Fruit fly (Drosophila melanogaster) whole organism, embryonic: ENCODE measurements around the gene CG2256.

ENCODE experiments used
- Ada2b ChIP-seq: fragments of 200-800 bp; sonication (Bioruptor generic); IDR thresholded peaks from 2 replicates; pipeline ENCODE4 v1.3.6; 2022; ENCODE audit warnings: missing biosample characterization, missing genetic modification characterization
- Aef1 ChIP-seq: fragments of 200-800 bp; sonication (Bioruptor generic); IDR thresholded peaks from 3 replicates; pipeline ENCODE4 v1.3.6; 2022; ENCODE audit warnings: missing biosample characterization, missing genetic modification characterization
- Bgb ChIP-seq: fragments of 200-800 bp; sonication (Bioruptor generic); IDR thresholded peaks from 2 replicates; pipeline ENCODE4 v1.3.6; 2022; ENCODE audit warnings: missing biosample characterization, missing genetic modification characterization; ENCODE audit not compliant: partially characterized antibody
- CG10209 ChIP-seq: fragments of 200-800 bp; sonication (Bioruptor generic); optimal IDR thresholded peaks from 3 replicates; lab custom pipeline; 2017; ENCODE audit warnings: missing biosample characterization, mild to moderate bottlenecking, missing genetic modification characterization, missing genetic modification reagents
- CG10267 ChIP-seq: fragments of 200-800 bp; sonication (Bioruptor generic); optimal IDR thresholded peaks from 2 replicates; lab custom pipeline; 2018; ENCODE audit warnings: missing biosample characterization, mild to moderate bottlenecking, missing genetic modification characterization, moderate library complexity
- CG10543 ChIP-seq: fragments of 200-800 bp; sonication (Bioruptor generic); optimal IDR thresholded peaks from 3 replicates; lab custom pipeline; 2017; ENCODE audit warnings: missing biosample characterization, mild to moderate bottlenecking, missing genetic modification characterization, moderate library complexity
- CG11398 ChIP-seq: fragments of 200-800 bp; sonication (Bioruptor generic); optimal IDR thresholded peaks from 2 replicates; lab custom pipeline; 2016; ENCODE audit warnings: missing biosample characterization, missing genetic modification characterization
- CG11560 ChIP-seq: fragments of 200-800 bp; sonication (Bioruptor generic); IDR thresholded peaks from 3 replicates; pipeline ENCODE4 v1.3.6; 2022; ENCODE audit warnings: missing biosample characterization, missing genetic modification characterization
- CG13287 ChIP-seq: fragments of 200-800 bp; sonication (Bioruptor generic); IDR thresholded peaks from 2 replicates; pipeline ENCODE4 v1.3.6; 2022; ENCODE audit warnings: missing biosample characterization, missing genetic modification characterization; ENCODE audit not compliant: partially characterized antibody
- CG14710 ChIP-seq: fragments of 200-800 bp; sonication (Bioruptor generic); optimal IDR thresholded peaks from 3 replicates; lab custom pipeline; 2019; ENCODE audit warnings: missing biosample characterization, mild to moderate bottlenecking, missing genetic modification characterization, moderate library complexity
- CG14860 ChIP-seq: fragments of 200-800 bp; sonication (Bioruptor generic); IDR thresholded peaks from 3 replicates; pipeline ENCODE4 v1.3.6; 2022; ENCODE audit warnings: missing biosample characterization, missing genetic modification characterization; ENCODE audit not compliant: partially characterized antibody
- CG1603 ChIP-seq: fragments of 200-800 bp; sonication (Bioruptor generic); optimal IDR thresholded peaks from 2 replicates; lab custom pipeline; 2019; ENCODE audit warnings: missing biosample characterization, mild to moderate bottlenecking, missing genetic modification characterization, moderate library complexity
- CG17385 ChIP-seq: fragments of 200-800 bp; sonication (Bioruptor generic); optimal IDR thresholded peaks from 3 replicates; lab custom pipeline; 2018; ENCODE audit warnings: missing biosample characterization, mild to moderate bottlenecking, missing genetic modification characterization
- CG2116 ChIP-seq: fragments of 200-800 bp; sonication (Bioruptor generic); optimal IDR thresholded peaks from 3 replicates; lab custom pipeline; 2018; ENCODE audit warnings: missing biosample characterization, mild to moderate bottlenecking, missing genetic modification characterization
- CG34224 ChIP-seq: fragments of 200-800 bp; sonication (Bioruptor generic); IDR thresholded peaks from 3 replicates; pipeline ENCODE4 v1.3.6; 2022; ENCODE audit warnings: missing biosample characterization, missing genetic modification characterization; ENCODE audit not compliant: partially characterized antibody
- CG34422 ChIP-seq: fragments of 200-800 bp; sonication (Bioruptor generic); IDR thresholded peaks from 3 replicates; pipeline ENCODE4 v1.3.6; 2022; ENCODE audit warnings: missing biosample characterization, missing genetic modification characterization
- CG42726 ChIP-seq: fragments of 200-800 bp; sonication (Bioruptor generic); IDR thresholded peaks from 2 replicates; pipeline ENCODE4 v1.3.6; 2022; ENCODE audit warnings: missing biosample characterization, missing genetic modification characterization; ENCODE audit not compliant: partially characterized antibody
- CG9437 ChIP-seq: fragments of 200-800 bp; sonication (Bioruptor generic); optimal IDR thresholded peaks from 2 replicates; lab custom pipeline; 2018; ENCODE audit warnings: missing biosample characterization, mild to moderate bottlenecking, missing genetic modification characterization
- CG9797 ChIP-seq: fragments of 200-800 bp; sonication (Bioruptor generic); optimal IDR thresholded peaks from 3 replicates; lab custom pipeline; 2018; ENCODE audit warnings: missing biosample characterization, mild to moderate bottlenecking, missing genetic modification characterization
- Dll ChIP-seq: fragments of 200-800 bp; sonication (Bioruptor generic); IDR thresholded peaks from 4 replicates; pipeline ENCODE4 v1.3.6; 2022; ENCODE audit warnings: missing biosample characterization, missing genetic modification characterization; ENCODE audit not compliant: partially characterized antibody
- Ets97D ChIP-seq: fragments of 200-800 bp; sonication (Bioruptor generic); optimal IDR thresholded peaks from 3 replicates; lab custom pipeline; 2016; ENCODE audit warnings: missing biosample characterization, missing genetic modification characterization
- Hand ChIP-seq: fragments of 200-800 bp; sonication (Bioruptor generic); optimal IDR thresholded peaks from 2 replicates; lab custom pipeline; 2017; ENCODE audit warnings: mild to moderate bottlenecking, missing biosample characterization, missing genetic modification reagents, missing genetic modification characterization
- Myb ChIP-seq: fragments of 200-800 bp; sonication (Bioruptor generic); optimal IDR thresholded peaks from 2 replicates; lab custom pipeline; 2016; ENCODE audit warnings: missing biosample characterization, missing genetic modification characterization
- Neu2 ChIP-seq: fragments of 200-800 bp; sonication (Bioruptor generic); optimal IDR thresholded peaks from 3 replicates; lab custom pipeline; 2016; ENCODE audit warnings: missing biosample characterization, missing genetic modification characterization, borderline replicate concordance
- Nf-YC ChIP-seq: fragments of 200-800 bp; optimal IDR thresholded peaks from 3 replicates; lab custom pipeline; 2019; ENCODE audit warnings: missing biosample characterization, mild to moderate bottlenecking, missing genetic modification characterization, moderate library complexity
- Sin3A ChIP-seq: fragments of >200 bp; optimal IDR thresholded peaks from 2 replicates; lab custom pipeline; 2018
- abd-A ChIP-seq: fragments of 200-800 bp; sonication (Bioruptor generic); optimal IDR thresholded peaks from 3 replicates; lab custom pipeline; 2019; ENCODE audit warnings: missing biosample characterization, mild to moderate bottlenecking, missing genetic modification characterization, moderate library complexity
- amos ChIP-seq: fragments of 200-800 bp; sonication (Bioruptor generic); IDR thresholded peaks from 2 replicates; pipeline ENCODE4 v1.3.6; 2022; ENCODE audit warnings: missing biosample characterization, missing genetic modification characterization; ENCODE audit not compliant: partially characterized antibody
- ato ChIP-seq: fragments of 200-800 bp; sonication (Bioruptor generic); IDR thresholded peaks from 2 replicates; pipeline ENCODE4 v1.3.6; 2022; ENCODE audit warnings: missing biosample characterization, missing genetic modification characterization; ENCODE audit not compliant: partially characterized antibody
- chinmo ChIP-seq: fragments of 200-800 bp; sonication (Bioruptor generic); IDR thresholded peaks from 4 replicates; pipeline ENCODE4 v1.3.6; 2022; ENCODE audit warnings: missing biosample characterization, missing genetic modification characterization; ENCODE audit not compliant: partially characterized antibody
- ci ChIP-seq: fragments of 200-800 bp; sonication (Bioruptor generic); IDR thresholded peaks from 3 replicates; pipeline ENCODE4 v1.3.6; 2022; ENCODE audit warnings: missing biosample characterization, missing genetic modification characterization
- crp ChIP-seq, 2 experiments: fragments of 200-800 bp; sonication (Bioruptor generic); optimal IDR thresholded peaks; 2 replicates in 1 of 2; 3 replicates in 1 of 2; lab custom pipeline; 2017; ENCODE audit warnings: missing biosample characterization in 2 of 2, missing genetic modification characterization in 2 of 2, mild to moderate bottlenecking in 1 of 2, moderate library complexity in 1 of 2
- ewg ChIP-seq: fragments of 200-800 bp; sonication (Bioruptor generic); optimal IDR thresholded peaks from 3 replicates; lab custom pipeline; 2017; ENCODE audit warnings: mild to moderate bottlenecking, missing biosample characterization, missing genetic modification reagents, missing genetic modification characterization
- gem ChIP-seq: fragments of 200-800 bp; sonication (Bioruptor generic); optimal IDR thresholded peaks from 2 replicates; lab custom pipeline; 2019; ENCODE audit warnings: missing biosample characterization, mild to moderate bottlenecking, missing genetic modification characterization, moderate library complexity
- h ChIP-seq: fragments of >200 bp; optimal IDR thresholded peaks from 2 replicates; lab custom pipeline; 2017
- hbn ChIP-seq: fragments of 200-800 bp; sonication (Bioruptor generic); IDR thresholded peaks from 2 replicates; pipeline ENCODE4 v1.3.6; 2022; ENCODE audit warnings: missing biosample characterization, missing genetic modification characterization; ENCODE audit not compliant: partially characterized antibody
- inv ChIP-seq: fragments of 200-800 bp; sonication (Bioruptor generic); IDR thresholded peaks from 2 replicates; pipeline ENCODE4 v1.3.6; 2022; ENCODE audit warnings: missing biosample characterization, missing genetic modification characterization; ENCODE audit not compliant: partially characterized antibody
- kay ChIP-seq: fragments of 200-800 bp; sonication (Bioruptor generic); optimal IDR thresholded peaks from 2 replicates; lab custom pipeline; 2016; ENCODE audit warnings: missing biosample characterization, missing genetic modification characterization
- knrl ChIP-seq: fragments of 200-800 bp; sonication (Bioruptor generic); IDR thresholded peaks from 3 replicates; pipeline ENCODE4 v1.3.6; 2022; ENCODE audit warnings: missing biosample characterization, missing genetic modification characterization; ENCODE audit not compliant: partially characterized antibody
- lola ChIP-seq, 3 experiments: fragments of >200 bp in 2 of 3; fragments of 200-800 bp in 1 of 3; sonication (Bioruptor generic) in 1 of 3; optimal IDR thresholded peaks; 2 replicates each; lab custom pipeline; 2017 to 2019; ENCODE audit warnings: missing biosample characterization in 3 of 3, missing genetic modification characterization in 3 of 3, mild to moderate bottlenecking in 1 of 3, moderate library complexity in 1 of 3
- nmo ChIP-seq: fragments of 200-800 bp; sonication (Bioruptor generic); optimal IDR thresholded peaks from 2 replicates; lab custom pipeline; 2018; ENCODE audit warnings: missing biosample characterization, mild to moderate bottlenecking, missing genetic modification characterization, moderate library complexity
- phol ChIP-seq: fragments of 200-800 bp; sonication (Bioruptor generic); optimal IDR thresholded peaks from 3 replicates; lab custom pipeline; 2018; ENCODE audit warnings: missing biosample characterization, mild to moderate bottlenecking, missing genetic modification characterization, moderate library complexity
- sens ChIP-seq: fragments of 200-800 bp; sonication (Bioruptor generic); peaks from one replicate; lab custom pipeline; 2016; ENCODE audit warnings: missing biosample characterization, missing genetic modification characterization
- sna ChIP-seq: fragments of 200-800 bp; sonication (Bioruptor generic); IDR thresholded peaks from 2 replicates; pipeline ENCODE4 v1.3.6; 2022; ENCODE audit warnings: missing biosample characterization, missing genetic modification characterization; ENCODE audit not compliant: partially characterized antibody
- ssp ChIP-seq: fragments of 200-800 bp; sonication (Bioruptor generic); IDR thresholded peaks from 2 replicates; pipeline ENCODE4 v1.3.6; 2022; ENCODE audit warnings: missing biosample characterization, missing genetic modification characterization
- vnd ChIP-seq: fragments of 200-800 bp; sonication (Bioruptor generic); IDR thresholded peaks from 3 replicates; pipeline ENCODE4 v1.3.6; 2022; ENCODE audit warnings: missing biosample characterization, missing genetic modification characterization; ENCODE audit not compliant: partially characterized antibody

Gene CG2256

DNA sequence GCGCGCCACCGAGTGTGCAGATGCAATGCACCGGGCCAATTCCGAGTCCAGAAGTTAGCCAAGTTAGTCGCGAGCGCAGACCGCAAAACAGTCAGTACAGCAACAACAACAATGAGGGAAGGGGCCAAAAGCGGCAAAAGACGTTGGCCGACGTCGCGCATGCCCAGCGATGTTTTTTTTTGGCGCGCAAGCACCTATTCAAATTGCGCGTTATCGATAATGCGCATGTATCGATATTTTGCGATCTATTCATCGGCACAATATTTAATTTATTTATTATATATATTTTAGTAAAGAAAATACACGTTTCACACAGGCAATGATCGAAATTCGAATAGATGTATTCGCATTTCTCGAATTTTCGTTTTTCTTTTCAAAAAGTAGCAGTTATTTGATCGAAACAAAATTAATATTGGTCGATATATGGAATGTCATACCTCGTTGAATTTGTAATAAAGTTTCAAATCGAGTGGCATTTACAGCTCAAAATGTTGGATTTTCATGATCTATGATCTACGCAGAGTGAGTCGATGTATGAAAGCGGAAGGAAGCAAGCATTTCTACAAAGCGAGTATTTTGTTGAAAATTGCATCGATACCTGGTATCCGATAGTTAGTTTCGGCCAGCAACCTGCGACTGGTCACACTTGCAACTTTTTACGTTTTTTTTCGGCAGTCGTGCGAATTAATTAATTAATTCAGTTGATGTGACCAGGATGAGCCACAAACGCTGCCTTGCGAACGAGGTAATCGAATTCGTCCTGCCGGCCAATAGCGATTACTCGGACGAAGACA lies 42.4 kb upstream of the CG2256 start, which contains the start of gene CG2116 (continued):
- TF ChIP-seq sna (GFP tag; lab: Robert Waterston, UW): 0 out of 2 replicates have a peak, but pooled peaks have one; percentile 30
- no peak for TF ChIP-seq abd-A (tag; lab: Kevin White, UChicago)
- peak in 1 of 2 experiments; percentile 25 for TF ChIP-seq crp (GFP tag; optimal IDR thresholded peaks at IDR 0.05; lab: Kevin White, UChicago)
- TF ChIP-seq CG14710 (tag; lab: Kevin White, UChicago): peak; percentile 61
- TF ChIP-seq h: no peak
- peak; percentile 9 for TF ChIP-seq CG10543 (GFP tag; lab: Kevin White, UChicago)
- no peak for TF ChIP-seq kay
- TF ChIP-seq ssp (GFP tag; lab: Robert Waterston, UW): peak; percentile 57; the same call in 1 of the 2 replicates
- no peak for TF ChIP-seq CG11398 (GFP tag; lab: Kevin White, UChicago)
- peak; percentile 78 for TF ChIP-seq CG9797 (GFP tag; lab: Kevin White, UChicago)
- TF ChIP-seq CG42726 (GFP tag; lab: Robert Waterston, UW): 0 out of 2 replicates have a peak, but pooled peaks have one; percentile 40
- TF ChIP-seq ewg (GFP tag; lab: Kevin White, UChicago): peak; percentile 76
- peak; percentile 79 for TF ChIP-seq Dll (GFP tag; lab: Robert Waterston, UW)
- TF ChIP-seq CG13287 (GFP tag; lab: Robert Waterston, UW): peak; percentile 72
- TF ChIP-seq CG34422: 0 out of 3 replicates have a peak, but pooled peaks have one; percentile 16
- peak; percentile 46 for TF ChIP-seq Ets97D
- TF ChIP-seq CG17385 (GFP tag; lab: Kevin White, UChicago): no peak
- TF ChIP-seq inv (GFP tag; lab: Robert Waterston, UW): peak; percentile 59; the same call in 1 of the 2 replicates
- TF ChIP-seq Ada2b: no peak
- no peak for TF ChIP-seq Hand (GFP tag; lab: Kevin White, UChicago)
- TF ChIP-seq Nf-YC (tag; lab: Kevin White, UChicago): peak; percentile 20
- TF ChIP-seq CG10209 (GFP tag; lab: Kevin White, UChicago): no peak
- 0 out of 3 replicates have a peak, but pooled peaks have one; percentile 25 for TF ChIP-seq ci (GFP tag; lab: Robert Waterston, UW)
- TF ChIP-seq Bgb (GFP tag; lab: Robert Waterston, UW): peak; percentile 81
- no peak for TF ChIP-seq Neu2 (GFP tag; lab: Kevin White, UChicago)
- peak; percentile 93 for TF ChIP-seq CG2116
- TF ChIP-seq knrl (GFP tag; lab: Robert Waterston, UW): peak; percentile 79
- TF ChIP-seq Sin3A (lab: Kevin White, UChicago): peak; percentile 56
- TF ChIP-seq CG34224 (GFP tag; lab: Robert Waterston, UW): peak; percentile 53; the same call in 2 of the 3 replicates
- TF ChIP-seq CG11560 (tag; lab: Robert Waterston, UW): 0 out of 3 replicates have a peak, but pooled peaks have one; percentile 33
- peak; percentile 47 for TF ChIP-seq Myb (GFP tag; lab: Kevin White, UChicago)
- peak; percentile 37 for TF ChIP-seq CG9437 (GFP tag; lab: Kevin White, UChicago)
- no peak for TF ChIP-seq Aef1 (GFP tag; lab: Robert Waterston, UW)
- peak; percentile 73 for TF ChIP-seq amos (GFP tag; lab: Robert Waterston, UW)
- peak; percentile 59; the same call in 1 of the 2 replicates for TF ChIP-seq hbn
- TF ChIP-seq lola (GFP tag; optimal IDR thresholded peaks at IDR 0.05; lab: Kevin White, UChicago): peak in 1 of 3 experiments; percentile 6
- peak; percentile 30 for TF ChIP-seq phol (tag; lab: Kevin White, UChicago)
- TF ChIP-seq gem: no peak
- peak; percentile 53 for TF ChIP-seq sens (GFP tag; lab: Kevin White, UChicago)
- TF ChIP-seq vnd (GFP tag; lab: Robert Waterston, UW): peak; percentile 72
- TF ChIP-seq chinmo (GFP tag; lab: Robert Waterston, UW): peak; percentile 70
- TF ChIP-seq CG1603 (tag; lab: Kevin White, UChicago): peak; percentile 49
- TF ChIP-seq CG10267 (tag; lab: Kevin White, UChicago): peak; percentile 37
- peak; percentile 63 for TF ChIP-seq ato (GFP tag; lab: Robert Waterston, UW)
- peak; percentile 26 for TF ChIP-seq nmo (GFP tag; lab: Kevin White, UChicago)
- peak; percentile 59; the same call in 1 of the 3 replicates for TF ChIP-seq CG14860
